Worm (Caenorhabditis elegans): Measurements from ENCODE around the gene clp-7.

DNA sequence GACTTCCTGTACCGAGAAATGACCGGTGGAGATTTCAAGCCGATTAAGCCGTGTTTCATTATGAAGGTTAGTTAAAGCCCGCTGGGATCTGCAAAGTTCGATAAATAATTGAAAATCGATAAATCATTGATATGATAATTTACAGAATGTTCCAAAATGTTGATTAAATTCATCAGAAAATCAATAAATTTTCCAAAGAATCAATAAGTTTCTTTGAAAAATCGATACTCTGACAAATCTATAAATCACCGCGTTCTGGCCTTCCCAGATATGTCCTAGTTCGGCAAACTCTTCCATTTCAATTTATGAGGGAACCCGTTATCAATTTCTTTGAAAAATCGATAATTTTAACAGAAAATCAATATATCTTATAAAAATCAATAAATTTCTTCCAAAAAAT lies 38.3 kb downstream of the clp-7 start:
- TF ChIP-seq daf-16 (GFP tag; optimal IDR thresholded peaks at IDR 0.05): no peak
- TF ChIP-seq daf-16 (tag; optimal IDR thresholded peaks at IDR 0.05): no peak
- no peak for TF ChIP-seq ztf-11 (tag; optimal IDR thresholded peaks at IDR 0.05)
- TF ChIP-seq pqm-1 (tag; optimal IDR thresholded peaks at IDR 0.05): no peak
- TF ChIP-seq pha-4 (GFP tag; IDR thresholded peaks at IDR 0.05): no peak
- TF ChIP-seq pha-4 (tag; optimal IDR thresholded peaks at IDR 0.05): no peak
- TF ChIP-seq ama-1 (optimal IDR thresholded peaks at IDR 0.05): no peak
- no peak for TF ChIP-seq nhr-6 (tag; optimal IDR thresholded peaks at IDR 0.05)
- TF ChIP-seq arid-1 (GFP tag; conservative IDR thresholded peaks at IDR 0.05): no peak
- no peak for TF ChIP-seq ctbp-1 (GFP tag; IDR thresholded peaks at IDR 0.05)
- no peak for TF ChIP-seq nhr-77 (tag; optimal IDR thresholded peaks at IDR 0.05)
- no peak for TF ChIP-seq madf-9 (GFP tag; conservative IDR thresholded peaks at IDR 0.05)
- no peak for TF ChIP-seq ceh-20 (GFP tag; IDR thresholded peaks at IDR 0.05)
- TF ChIP-seq gei-8 (GFP tag; optimal IDR thresholded peaks at IDR 0.05): no peak
